Worm (Caenorhabditis elegans) whole organism, early embryonic: Measurements from ENCODE around the gene gcy-8.

Source experiments
- B0310.2 ChIP-seq: sonication (generic microtip); optimal IDR thresholded peaks from 2 replicates; lab custom pipeline; 2016; ENCODE audit warnings: mild to moderate bottlenecking, missing genetic modification characterization, missing compliant biosample characterization
- F13C5.2 ChIP-seq: sonication (generic microtip); optimal IDR thresholded peaks from 2 replicates; lab custom pipeline; 2017; ENCODE audit warnings: mild to moderate bottlenecking, missing genetic modification characterization, inconsistent platforms, missing compliant biosample characterization
- aly-1 ChIP-seq: sonication (generic microtip); optimal IDR thresholded peaks from 2 replicates; lab custom pipeline; 2016; ENCODE audit warnings: missing genetic modification characterization, missing compliant biosample characterization
- ama-1 ChIP-seq: fragments of 150-350 bp; optimal IDR thresholded peaks from 2 replicates; lab custom pipeline; 2014
- ceh-13 ChIP-seq: fragments of 200-800 bp; sonication (Bioruptor generic); optimal IDR thresholded peaks from 2 replicates; lab custom pipeline; 2018; ENCODE audit warnings: mild to moderate bottlenecking, missing genetic modification characterization, missing compliant biosample characterization
- ceh-36 ChIP-seq: sonication (generic microtip); optimal IDR thresholded peaks from 2 replicates; lab custom pipeline; 2016; ENCODE audit warnings: missing genetic modification characterization, inconsistent platforms, missing compliant biosample characterization
- ets-7 ChIP-seq: sonication (generic microtip); optimal IDR thresholded peaks from 2 replicates; lab custom pipeline; 2016; ENCODE audit warnings: missing genotype, missing genetic modification characterization, missing compliant biosample characterization
- flt-1 ChIP-seq: fragments of 200-800 bp; sonication (Bioruptor generic); IDR thresholded peaks from 2 replicates; pipeline ENCODE4 v1.3.6; 2022; ENCODE audit warnings: missing genetic modification characterization, missing compliant biosample characterization
- hmbx-1 ChIP-seq: sonication (generic microtip); optimal IDR thresholded peaks from 2 replicates; lab custom pipeline; 2016; ENCODE audit warnings: mild to moderate bottlenecking, missing genetic modification characterization, missing compliant biosample characterization
- hmg-4 ChIP-seq: fragments of 200-800 bp; sonication (Bioruptor generic); optimal IDR thresholded peaks from 2 replicates; lab custom pipeline; 2018; ENCODE audit warnings: mild to moderate bottlenecking, missing genetic modification characterization, missing compliant biosample characterization
- hnd-1 ChIP-seq: sonication (generic microtip); optimal IDR thresholded peaks from 2 replicates; lab custom pipeline; 2016; ENCODE audit warnings: missing genetic modification characterization, missing compliant biosample characterization
- pes-1 ChIP-seq: fragments of 200-800 bp; sonication (Bioruptor generic); IDR thresholded peaks from 2 replicates; pipeline ENCODE4 v1.3.6; 2022; ENCODE audit warnings: missing genetic modification reagents, missing genetic modification characterization, missing compliant biosample characterization
- scrt-1 ChIP-seq: fragments of 200-800 bp; sonication (Bioruptor generic); IDR thresholded peaks from 2 replicates; pipeline ENCODE4 v1.3.6; 2022; ENCODE audit warnings: missing genetic modification characterization, missing compliant biosample characterization
- sea-1 ChIP-seq: fragments of 200-800 bp; sonication (Bioruptor generic); conservative IDR thresholded peaks from 2 replicates; pipeline ENCODE4 v1.3.6; 2022; ENCODE audit warnings: missing genetic modification characterization, missing compliant biosample characterization
- tbx-11 ChIP-seq: fragments of 200-800 bp; sonication (Bioruptor generic); IDR thresholded peaks from 2 replicates; pipeline ENCODE4 v1.3.6; 2022; ENCODE audit warnings: missing genetic modification characterization, missing compliant biosample characterization
- tbx-37 ChIP-seq: fragments of 200-800 bp; sonication (Bioruptor generic); conservative IDR thresholded peaks from 2 replicates; pipeline ENCODE4 v1.3.6; 2022; ENCODE audit warnings: missing genetic modification reagents, missing genetic modification characterization, missing compliant biosample characterization
- tra-4 ChIP-seq: sonication (generic microtip); optimal IDR thresholded peaks from 2 replicates; lab custom pipeline; 2017; ENCODE audit warnings: missing genetic modification characterization, missing compliant biosample characterization

Gene gcy-8

ce11 chrIV:7902221-7902904 lies 25.6 kb upstream of the gcy-8 start, which contains the start of gene arp-11:
Gene arp-11 (minus strand): TSS chrIV:7902271.
- TF ChIP-seq F13C5.2 (tag; lab: Kevin White, UChicago) (peak; percentile 24), aly-1 (tag; lab: Kevin White, UChicago) (no peak), hmg-4 (GFP tag; lab: Kevin White, UChicago) (no peak), sea-1 (GFP tag; lab: Robert Waterston, UW) (no peak), flt-1 (GFP tag; lab: Robert Waterston, UW) (no peak)

ce11 chrIV:7903359-7903758 lies 24.6 kb upstream of the gcy-8 start, which contains the start of gene C49H3.6:
Gene C49H3.6 (plus strand): TSS chrIV:7903738.
- TF ChIP-seq aly-1 (tag; lab: Kevin White, UChicago) (no peak), tra-4 (no peak), F13C5.2 (tag; lab: Kevin White, UChicago) (no peak), hmg-4 (GFP tag; lab: Kevin White, UChicago) (no peak), tbx-37 (no peak), ceh-36 (tag; lab: Kevin White, UChicago) (no peak), scrt-1 (GFP tag; lab: Robert Waterston, UW) (no peak), hmbx-1 (no peak), ets-7 (tag; lab: Kevin White, UChicago) (no peak), ceh-13 (GFP tag; lab: Kevin White, UChicago) (no peak), pes-1 (no peak), tbx-11 (GFP tag; lab: Robert Waterston, UW) (no peak), ama-1 (lab: Kevin White, UChicago) (no peak), sea-1 (GFP tag; lab: Robert Waterston, UW) (no peak), hnd-1 (tag; lab: Kevin White, UChicago) (no peak), flt-1 (GFP tag; lab: Robert Waterston, UW) (no peak)

ce11 chrIV:7906643-7907042 lies 21.3 kb upstream of the gcy-8 start:
- TF ChIP-seq hnd-1 (tag; lab: Kevin White, UChicago) (no peak), tbx-37 (no peak), sea-1 (GFP tag; lab: Robert Waterston, UW) (no peak), scrt-1 (GFP tag; lab: Robert Waterston, UW) (no peak), pes-1 (no peak), ceh-36 (tag; lab: Kevin White, UChicago) (no peak), B0310.2 (no peak), tbx-11 (GFP tag; lab: Robert Waterston, UW) (no peak), ets-7 (tag; lab: Kevin White, UChicago) (no peak), tra-4 (no peak), aly-1 (tag; lab: Kevin White, UChicago) (no peak), hmbx-1 (no peak), ceh-13 (GFP tag; lab: Kevin White, UChicago) (no peak), flt-1 (GFP tag; lab: Robert Waterston, UW) (no peak), F13C5.2 (tag; lab: Kevin White, UChicago) (no peak), ama-1 (lab: Kevin White, UChicago) (no peak), hmg-4 (GFP tag; lab: Kevin White, UChicago) (no peak)

- TF ChIP-seq ceh-13 (GFP tag; lab: Kevin White, UChicago) (no peak), ama-1 (lab: Kevin White, UChicago) (no peak), hmg-4 (GFP tag; lab: Kevin White, UChicago) (peak; percentile 31)
These were observed 18.4 kb upstream of the gcy-8 start for ce11 chrIV:7909455-7910141.

- TF ChIP-seq hmbx-1: no peak
- TF ChIP-seq ets-7 (tag; lab: Kevin White, UChicago): no peak
- no peak for TF ChIP-seq tbx-11 (GFP tag; lab: Robert Waterston, UW)
These were observed 17.7 kb upstream of the gcy-8 start, which contains the start of the genes npp-27 and ntl-4 for ce11 chrIV:7910197-7910735. Gene npp-27 (minus strand): TSS chrIV:7910247. Gene ntl-4 (plus strand): TSS chrIV:7910575.

ce11 chrIV:7914991-7915390 lies 13.0 kb upstream of the gcy-8 start, which contains the start of gene C49H3.4:
Gene C49H3.4 (plus strand): TSS chrIV:7915291.
- TF ChIP-seq B0310.2 (no peak), hnd-1 (tag; lab: Kevin White, UChicago) (no peak), ama-1 (lab: Kevin White, UChicago) (no peak), tra-4 (no peak), ceh-13 (GFP tag; lab: Kevin White, UChicago) (no peak), tbx-37 (no peak), ceh-36 (tag; lab: Kevin White, UChicago) (no peak), hmbx-1 (no peak)

ce11 chrIV:7916907-7917306 lies 11.0 kb upstream of the gcy-8 start:
- TF ChIP-seq tbx-11 (GFP tag; lab: Robert Waterston, UW): no peak
- TF ChIP-seq tra-4: no peak
- TF ChIP-seq flt-1 (GFP tag; lab: Robert Waterston, UW): no peak
- no peak for TF ChIP-seq F13C5.2 (tag; lab: Kevin White, UChicago)
- no peak for TF ChIP-seq hmg-4 (GFP tag; lab: Kevin White, UChicago)
- no peak for TF ChIP-seq ceh-13 (GFP tag; lab: Kevin White, UChicago)
- no peak for TF ChIP-seq scrt-1 (GFP tag; lab: Robert Waterston, UW)
- no peak for TF ChIP-seq tbx-37
- no peak for TF ChIP-seq hmbx-1
- TF ChIP-seq pes-1: no peak
- no peak for TF ChIP-seq ama-1 (lab: Kevin White, UChicago)
- TF ChIP-seq hnd-1 (tag; lab: Kevin White, UChicago): no peak
- no peak for TF ChIP-seq B0310.2
- TF ChIP-seq ets-7 (tag; lab: Kevin White, UChicago): no peak
- TF ChIP-seq ceh-36 (tag; lab: Kevin White, UChicago): no peak
- no peak for TF ChIP-seq sea-1 (GFP tag; lab: Robert Waterston, UW)
- no peak for TF ChIP-seq aly-1 (tag; lab: Kevin White, UChicago)
